Fruit fly (Drosophila melanogaster) whole organism, embryonic: ENCODE data around the gene sick.

Experiments used
- Atf-2 ChIP-seq: fragments of 200-800 bp; sonication (Bioruptor generic); optimal IDR thresholded peaks from 2 replicates; lab custom pipeline; 2016; ENCODE audit warnings: missing biosample characterization, missing genetic modification characterization
- B-H1 ChIP-seq: fragments of 200-800 bp; sonication (Bioruptor generic); IDR thresholded peaks from 3 replicates; pipeline ENCODE4 v1.3.6; 2022; ENCODE audit warnings: missing biosample characterization, missing genetic modification characterization
- Blimp-1 ChIP-seq: fragments of 200-800 bp; sonication (Bioruptor generic); optimal IDR thresholded peaks from 3 replicates; lab custom pipeline; 2018; ENCODE audit warnings: missing biosample characterization, missing genetic modification characterization, mild to moderate bottlenecking, moderate library complexity, missing genetic modification reagents
- CG10543 ChIP-seq: fragments of 200-800 bp; sonication (Bioruptor generic); optimal IDR thresholded peaks from 3 replicates; lab custom pipeline; 2017; ENCODE audit warnings: missing biosample characterization, mild to moderate bottlenecking, missing genetic modification characterization, moderate library complexity
- CG11456 ChIP-seq: fragments of 200-800 bp; sonication (Bioruptor generic); IDR thresholded peaks from 3 replicates; pipeline ENCODE4 v1.3.6; 2022; ENCODE audit warnings: missing biosample characterization, missing genetic modification characterization
- CG12071 ChIP-seq: fragments of 200-800 bp; sonication (Bioruptor generic); optimal IDR thresholded peaks from 3 replicates; lab custom pipeline; 2018; ENCODE audit warnings: missing biosample characterization, mild to moderate bottlenecking, missing genetic modification characterization
- CG12219 ChIP-seq: fragments of 200-800 bp; sonication (Bioruptor generic); optimal IDR thresholded peaks from 3 replicates; lab custom pipeline; 2018; ENCODE audit warnings: missing biosample characterization, mild to moderate bottlenecking, missing genetic modification characterization
- CG13894 ChIP-seq: fragments of 200-800 bp; sonication (Bioruptor generic); optimal IDR thresholded peaks from 3 replicates; lab custom pipeline; 2018; ENCODE audit warnings: missing biosample characterization, mild to moderate bottlenecking, missing genetic modification characterization, moderate library complexity
- CG14667 ChIP-seq: fragments of 200-800 bp; sonication (Bioruptor generic); IDR thresholded peaks from 2 replicates; pipeline ENCODE4 v1.3.6; 2022; ENCODE audit warnings: missing biosample characterization, missing genetic modification characterization
- CG15073 ChIP-seq: fragments of 200-800 bp; sonication (Bioruptor generic); optimal IDR thresholded peaks from 2 replicates; lab custom pipeline; 2016; ENCODE audit warnings: missing biosample characterization, missing genetic modification characterization
- CG16813 ChIP-seq: fragments of 200-800 bp; sonication (Bioruptor generic); IDR thresholded peaks from 3 replicates; pipeline ENCODE4 v1.3.6; 2022; ENCODE audit warnings: missing biosample characterization, missing genetic modification characterization; ENCODE audit not compliant: partially characterized antibody
- CG1792 ChIP-seq: fragments of 200-800 bp; sonication (Bioruptor generic); optimal IDR thresholded peaks from 2 replicates; lab custom pipeline; 2016; ENCODE audit warnings: missing biosample characterization, missing genetic modification characterization
- CG30431 ChIP-seq: fragments of 200-800 bp; sonication (Bioruptor generic); optimal IDR thresholded peaks from 2 replicates; lab custom pipeline; 2017; ENCODE audit warnings: missing biosample characterization, missing genetic modification characterization
- CG31365 ChIP-seq: fragments of 200-800 bp; sonication (Bioruptor generic); optimal IDR thresholded peaks from 2 replicates; lab custom pipeline; 2018; ENCODE audit warnings: missing biosample characterization, mild to moderate bottlenecking, missing genetic modification characterization
- CG33213 ChIP-seq: fragments of 200-800 bp; sonication (Bioruptor generic); optimal IDR thresholded peaks from 3 replicates; lab custom pipeline; 2016; ENCODE audit warnings: missing biosample characterization, missing genetic modification characterization
- CG33557 ChIP-seq: fragments of 200-800 bp; sonication (Bioruptor generic); optimal IDR thresholded peaks from 2 replicates; lab custom pipeline; 2019; ENCODE audit warnings: missing biosample characterization, mild to moderate bottlenecking, missing genetic modification characterization, moderate library complexity
- CG6813 ChIP-seq: fragments of 200-800 bp; sonication (Bioruptor generic); optimal IDR thresholded peaks from 2 replicates; lab custom pipeline; 2017; ENCODE audit warnings: missing biosample characterization, missing genetic modification characterization, mild to moderate bottlenecking, moderate library complexity, missing genetic modification reagents
- CG7357 ChIP-seq: fragments of 200-800 bp; sonication (Bioruptor generic); IDR thresholded peaks from 3 replicates; pipeline ENCODE4 v1.3.6; 2022; ENCODE audit warnings: missing biosample characterization, missing genetic modification characterization
- CG7928 ChIP-seq: fragments of 200-800 bp; sonication (Bioruptor generic); optimal IDR thresholded peaks from 2 replicates; lab custom pipeline; 2017; ENCODE audit warnings: missing biosample characterization, mild to moderate bottlenecking, missing genetic modification characterization
- CG8359 ChIP-seq: fragments of 200-800 bp; sonication (Bioruptor generic); optimal IDR thresholded peaks from 2 replicates; lab custom pipeline; 2017; ENCODE audit warnings: missing biosample characterization, mild to moderate bottlenecking, missing genetic modification characterization, borderline replicate concordance
- CG9215 ChIP-seq: fragments of 200-800 bp; sonication (Bioruptor generic); IDR thresholded peaks from 2 replicates; pipeline ENCODE4 v1.3.6; 2022; ENCODE audit warnings: missing biosample characterization, missing genetic modification characterization
- CHES-1-like ChIP-seq: fragments of 200-800 bp; sonication (Bioruptor generic); optimal IDR thresholded peaks from 2 replicates; lab custom pipeline; 2016; ENCODE audit warnings: missing biosample characterization, missing genetic modification characterization
- CkIIα-i1 ChIP-seq: fragments of 200-800 bp; sonication (Bioruptor generic); IDR thresholded peaks from 2 replicates; pipeline ENCODE4 v1.3.6; 2022; ENCODE audit warnings: missing biosample characterization, missing genetic modification characterization
- CrebB ChIP-seq: fragments of 200-800 bp; sonication (Bioruptor generic); optimal IDR thresholded peaks from 3 replicates; lab custom pipeline; 2018; ENCODE audit warnings: missing biosample characterization, mild to moderate bottlenecking, missing genetic modification characterization
- Dip2 ChIP-seq: fragments of 200-800 bp; sonication (Bioruptor generic); IDR thresholded peaks from 2 replicates; pipeline ENCODE4 v1.3.6; 2022; ENCODE audit warnings: missing biosample characterization, missing genetic modification characterization
- Dp ChIP-seq: fragments of 200-800 bp; sonication (Bioruptor generic); optimal IDR thresholded peaks from 2 replicates; lab custom pipeline; 2018; ENCODE audit warnings: missing biosample characterization, mild to moderate bottlenecking, missing genetic modification characterization, moderate library complexity
- Fer3 ChIP-seq: fragments of 200-800 bp; sonication (Bioruptor generic); optimal IDR thresholded peaks from 2 replicates; lab custom pipeline; 2018; ENCODE audit warnings: missing biosample characterization, mild to moderate bottlenecking, missing genetic modification characterization, moderate library complexity
- Gug ChIP-seq: fragments of 200-800 bp; sonication (Bioruptor generic); IDR thresholded peaks from 4 replicates; pipeline ENCODE4 v1.3.6; 2022; ENCODE audit warnings: missing biosample characterization, missing genetic modification characterization
- HLH54F ChIP-seq: fragments of 200-800 bp; sonication (Bioruptor generic); optimal IDR thresholded peaks from 3 replicates; lab custom pipeline; 2016; ENCODE audit warnings: missing biosample characterization, missing genetic modification characterization
- Lhr ChIP-seq: fragments of 200-800 bp; sonication (Bioruptor generic); optimal IDR thresholded peaks from 3 replicates; lab custom pipeline; 2017; ENCODE audit warnings: mild to moderate bottlenecking, missing biosample characterization, missing genetic modification reagents, missing genetic modification characterization
- Meics ChIP-seq: fragments of 200-800 bp; sonication (Bioruptor generic); optimal IDR thresholded peaks from 2 replicates; lab custom pipeline; 2017; ENCODE audit warnings: missing biosample characterization, mild to moderate bottlenecking, missing genetic modification characterization
- PHDP ChIP-seq: fragments of 200-800 bp; sonication (Bioruptor generic); optimal IDR thresholded peaks from 3 replicates; lab custom pipeline; 2018; ENCODE audit warnings: missing biosample characterization, mild to moderate bottlenecking, missing genetic modification characterization, moderate library complexity
- Stat92E ChIP-seq, 3 experiments: fragments of >200 bp in 2 of 3; fragments of 200-800 bp in 1 of 3; sonication (Bioruptor generic) in 1 of 3; optimal IDR thresholded peaks; 2 replicates each; lab custom pipeline; 2017 to 2019; ENCODE audit warnings: missing biosample characterization in 3 of 3, missing genetic modification characterization in 3 of 3, mild to moderate bottlenecking in 1 of 3, moderate library complexity in 1 of 3
- Taf1 ChIP-seq: fragments of 200-800 bp; sonication (Bioruptor generic); IDR thresholded peaks from 2 replicates; pipeline ENCODE4 v1.3.6; 2022; ENCODE audit warnings: missing biosample characterization, missing genetic modification characterization
- az2 ChIP-seq: fragments of 200-800 bp; sonication (Bioruptor generic); optimal IDR thresholded peaks from 3 replicates; lab custom pipeline; 2016; ENCODE audit warnings: missing biosample characterization, missing genetic modification characterization
- fd102C ChIP-seq: fragments of 200-800 bp; sonication (Bioruptor generic); optimal IDR thresholded peaks from 2 replicates; lab custom pipeline; 2018; ENCODE audit warnings: missing biosample characterization, mild to moderate bottlenecking, missing genetic modification characterization, moderate library complexity
- jing ChIP-seq: fragments of 200-800 bp; sonication (Bioruptor generic); optimal IDR thresholded peaks from 2 replicates; lab custom pipeline; 2018; ENCODE audit warnings: missing biosample characterization, mild to moderate bottlenecking, missing genetic modification characterization
- lmd ChIP-seq: fragments of 200-800 bp; sonication (Bioruptor generic); IDR thresholded peaks from 2 replicates; pipeline ENCODE4 v1.3.6; 2022; ENCODE audit warnings: missing biosample characterization, missing genetic modification characterization
- mirr ChIP-seq: fragments of 200-800 bp; sonication (Bioruptor generic); optimal IDR thresholded peaks from 3 replicates; lab custom pipeline; 2018; ENCODE audit warnings: missing biosample characterization, mild to moderate bottlenecking, missing genetic modification characterization
- phol ChIP-seq: fragments of 200-800 bp; sonication (Bioruptor generic); optimal IDR thresholded peaks from 3 replicates; lab custom pipeline; 2018; ENCODE audit warnings: missing biosample characterization, mild to moderate bottlenecking, missing genetic modification characterization, moderate library complexity
- run ChIP-seq: fragments of 200-800 bp; sonication (Bioruptor generic); optimal IDR thresholded peaks from 3 replicates; lab custom pipeline; 2018; ENCODE audit warnings: missing biosample characterization, mild to moderate bottlenecking, missing genetic modification characterization
- sna ChIP-seq: fragments of 200-800 bp; sonication (Bioruptor generic); IDR thresholded peaks from 2 replicates; pipeline ENCODE4 v1.3.6; 2022; ENCODE audit warnings: missing biosample characterization, missing genetic modification characterization; ENCODE audit not compliant: partially characterized antibody
- so ChIP-seq: fragments of 200-800 bp; sonication (Bioruptor generic); IDR thresholded peaks from 3 replicates; pipeline ENCODE4 v1.3.6; 2022; ENCODE audit warnings: missing biosample characterization, missing genetic modification characterization
- sqz ChIP-seq: fragments of 200-800 bp; sonication (Bioruptor generic); optimal IDR thresholded peaks from 3 replicates; lab custom pipeline; 2018; ENCODE audit warnings: missing biosample characterization, mild to moderate bottlenecking, missing genetic modification characterization
- sr ChIP-seq: fragments of 200-800 bp; sonication (Bioruptor generic); IDR thresholded peaks from 3 replicates; pipeline ENCODE4 v1.3.6; 2022; ENCODE audit warnings: missing biosample characterization, missing genetic modification characterization
- stc ChIP-seq: fragments of 200-800 bp; sonication (Bioruptor generic); IDR thresholded peaks from 2 replicates; pipeline ENCODE4 v1.3.6; 2022; ENCODE audit warnings: missing biosample characterization, missing genetic modification characterization
- stwl ChIP-seq: fragments of 200-800 bp; sonication (Bioruptor generic); optimal IDR thresholded peaks from 3 replicates; lab custom pipeline; 2018; ENCODE audit warnings: missing biosample characterization, mild to moderate bottlenecking, missing genetic modification characterization, moderate library complexity
- tll ChIP-seq, 2 experiments: fragments of 200-800 bp in 1 of 2; fragments of >200 bp in 1 of 2; sonication (Bioruptor generic) in 1 of 2; optimal IDR thresholded peaks; 2 replicates each; lab custom pipeline; 2017 to 2019; ENCODE audit warnings: missing biosample characterization in 2 of 2, missing genetic modification characterization in 2 of 2, mild to moderate bottlenecking in 1 of 2, moderate library complexity in 1 of 2
- tx ChIP-seq: fragments of 200-800 bp; sonication (Bioruptor generic); optimal IDR thresholded peaks from 2 replicates; lab custom pipeline; 2016; ENCODE audit warnings: missing biosample characterization, missing genetic modification characterization

The sick gene

DNA sequence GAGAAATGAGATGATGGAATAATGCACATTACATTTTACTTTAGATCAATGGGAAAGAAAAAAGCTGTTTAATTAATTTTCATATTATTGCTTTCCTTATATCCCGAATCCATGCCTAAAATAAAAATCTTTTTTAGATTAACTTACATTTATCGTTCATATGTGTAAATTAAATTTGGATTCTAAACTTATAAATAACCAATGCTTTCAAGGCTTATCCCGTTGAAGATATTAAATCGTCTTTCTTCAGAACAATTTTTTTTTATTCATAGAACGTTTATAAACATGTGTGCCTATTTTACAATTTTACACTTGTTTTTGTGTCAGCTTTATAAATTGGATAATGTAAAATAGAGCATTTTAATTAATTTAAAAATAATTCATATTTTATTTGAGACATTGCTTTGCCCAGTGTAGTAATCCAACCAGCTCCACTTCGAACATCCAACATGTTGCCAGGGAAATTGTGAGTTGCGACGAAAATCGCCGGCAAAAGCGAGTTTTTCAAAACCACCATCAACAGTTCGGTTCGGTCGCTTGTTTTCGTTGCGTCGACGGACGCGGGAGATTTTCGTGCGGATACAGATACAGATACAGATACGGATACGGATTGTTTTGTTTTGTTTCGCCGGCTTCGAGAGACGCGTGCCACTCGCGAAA is 99.5 kb downstream of the sick start (continued):
- TF ChIP-seq Lhr (GFP tag; lab: Kevin White, UChicago) (peak; percentile 14), CG13894 (tag; lab: Kevin White, UChicago) (no peak), CG6813 (peak; percentile 54), Meics (GFP tag; lab: Kevin White, UChicago) (peak; percentile 70), CG11456 (GFP tag; lab: Robert Waterston, UW) (no peak), sna (GFP tag; lab: Robert Waterston, UW) (no peak), CG9215 (GFP tag; lab: Robert Waterston, UW) (peak; percentile 29; the same call in 1 of the 2 replicates), CG7357 (GFP tag; lab: Robert Waterston, UW) (no peak), CG10543 (no peak), Stat92E (GFP tag; optimal IDR thresholded peaks at IDR 0.05; lab: Kevin White, UChicago) (no peak), sqz (GFP tag; lab: Kevin White, UChicago) (peak; percentile 75), Gug (GFP tag; lab: Robert Waterston, UW) (no peak), Fer3 (tag; lab: Kevin White, UChicago) (peak; percentile 58), stc (peak; percentile 64; the same call in 1 of the 2 replicates), Blimp-1 (GFP tag; lab: Kevin White, UChicago) (peak; percentile 79), stwl (tag; lab: Kevin White, UChicago) (no peak), run (tag; lab: Kevin White, UChicago) (peak; percentile 56), CG14667 (GFP tag; lab: Robert Waterston, UW) (no peak), CG33557 (GFP tag; lab: Kevin White, UChicago) (peak; percentile 83), az2 (GFP tag; lab: Kevin White, UChicago) (peak; percentile 81), jing (GFP tag; lab: Kevin White, UChicago) (no peak), CG31365 (tag; lab: Kevin White, UChicago) (no peak), CG1792 (GFP tag; lab: Kevin White, UChicago) (no peak), Dp (GFP tag; lab: Kevin White, UChicago) (no peak), fd102C (GFP tag; lab: Kevin White, UChicago) (no peak), B-H1 (GFP tag; lab: Robert Waterston, UW) (peak; percentile 43; the same call in 2 of the 3 replicates), CG15073 (no peak), tx (GFP tag; lab: Kevin White, UChicago) (no peak), CG33213 (GFP tag; lab: Kevin White, UChicago) (no peak), so (GFP tag; lab: Robert Waterston, UW) (peak; percentile 68; the same call in 1 of the 3 replicates), Dip2 (GFP tag; lab: Robert Waterston, UW) (no peak), CG30431 (GFP tag; lab: Kevin White, UChicago) (peak; percentile 55), Atf-2 (GFP tag; lab: Kevin White, UChicago) (peak; percentile 2), CrebB (tag; lab: Kevin White, UChicago) (peak; percentile 4), Taf1 (no peak), CG12219 (GFP tag; lab: Kevin White, UChicago) (peak; percentile 46), phol (peak; percentile 86), CG7928 (GFP tag; lab: Kevin White, UChicago) (no peak), lmd (GFP tag; lab: Robert Waterston, UW) (peak; percentile 48), CG12071 (GFP tag; lab: Kevin White, UChicago) (no peak), CkIIα-i1 (GFP tag; lab: Robert Waterston, UW) (no peak), CHES-1-like (GFP tag; lab: Kevin White, UChicago) (no peak), CG8359 (GFP tag; lab: Kevin White, UChicago) (peak; percentile 54), HLH54F (no peak), tll (GFP tag; optimal IDR thresholded peaks at IDR 0.05; lab: Kevin White, UChicago) (no peak), mirr (no peak), sr (GFP tag; lab: Robert Waterston, UW) (no peak), CG16813 (GFP tag; lab: Robert Waterston, UW) (no peak), PHDP (peak; percentile 85)
